Worm (Caenorhabditis elegans) whole organism, L2 larva: Measurements from ENCODE around the gene nlp-55.
A peak's percentile ranks its signal among the peaks of the same experiment; 100 is the strongest.

Experiments
- C34F6.9 ChIP-seq: fragments of 150-350 bp; optimal IDR thresholded peaks from 2 replicates; lab custom pipeline; 2014; ENCODE audit warnings: missing biosample characterization, missing genetic modification characterization
- R02D3.7 ChIP-seq: fragments of 150-350 bp; optimal IDR thresholded peaks from 2 replicates; lab custom pipeline; 2014; ENCODE audit warnings: missing biosample characterization, missing genetic modification characterization
- ZK546.5 ChIP-seq: sonication (generic microtip); optimal IDR thresholded peaks from 2 replicates; lab custom pipeline; 2017; ENCODE audit warnings: missing biosample characterization, missing genetic modification characterization
- aly-2 ChIP-seq: fragments of 150-350 bp; optimal IDR thresholded peaks from 2 replicates; lab custom pipeline; 2014; ENCODE audit warnings: missing biosample characterization, missing genetic modification characterization
- ama-1 ChIP-seq: fragments of 150-350 bp; optimal IDR thresholded peaks from 2 replicates; lab custom pipeline; 2018; ENCODE audit warnings: inconsistent platforms
- blmp-1 ChIP-seq: sonication (generic microtip); optimal IDR thresholded peaks from 2 replicates; lab custom pipeline; 2017; ENCODE audit warnings: missing genetic modification characterization, mild to moderate bottlenecking, missing compliant biosample characterization, antibody characterized with exemption, moderate library complexity; ENCODE audit not compliant: insufficient read depth
- ceh-82 ChIP-seq: fragments of 150-350 bp; optimal IDR thresholded peaks from 2 replicates; lab custom pipeline; 2014; ENCODE audit warnings: missing biosample characterization, missing genetic modification characterization
- dmd-4 ChIP-seq: sonication (generic microtip); optimal IDR thresholded peaks from 2 replicates; lab custom pipeline; 2017; ENCODE audit warnings: missing biosample characterization, missing genetic modification characterization
- egl-27 ChIP-seq: sonication (generic microtip); optimal IDR thresholded peaks from 3 replicates; lab custom pipeline; 2017; ENCODE audit warnings: missing biosample characterization, missing genetic modification reagents, missing genetic modification characterization
- elt-1 ChIP-seq: fragments of 150-350 bp; optimal IDR thresholded peaks from 2 replicates; lab custom pipeline; 2014; ENCODE audit warnings: missing biosample characterization, missing genetic modification characterization
- elt-3 ChIP-seq: sonication (generic microtip); optimal IDR thresholded peaks from 2 replicates; lab custom pipeline; 2017; ENCODE audit warnings: missing biosample characterization, missing genetic modification characterization
- fos-1 ChIP-seq: fragments of 150-350 bp; optimal IDR thresholded peaks from 2 replicates; lab custom pipeline; 2014; ENCODE audit warnings: missing biosample characterization, missing genetic modification characterization
- gmeb-1 ChIP-seq: fragments of 150-350 bp; optimal IDR thresholded peaks from 2 replicates; lab custom pipeline; 2014; ENCODE audit warnings: missing biosample characterization, missing genetic modification characterization
- lin-11 ChIP-seq: fragments of 150-350 bp; sonication (generic microtip); optimal IDR thresholded peaks from 2 replicates; lab custom pipeline; 2014; ENCODE audit warnings: missing biosample characterization, missing genetic modification characterization, inconsistent platforms, mixed read lengths
- lin-13 ChIP-seq: fragments of 150-350 bp; optimal IDR thresholded peaks from 2 replicates; lab custom pipeline; 2014; ENCODE audit warnings: missing biosample characterization, missing genetic modification reagents, missing genetic modification characterization
- lin-39 ChIP-seq: fragments of 150-350 bp; optimal IDR thresholded peaks from 2 replicates; lab custom pipeline; 2014; ENCODE audit warnings: missing biosample characterization, missing genetic modification reagents, missing genetic modification characterization
- lsy-2 ChIP-seq, 2 experiments: fragments of 150-350 bp in 1 of 2; sonication (generic microtip) in 1 of 2; optimal IDR thresholded peaks; 2 replicates each; lab custom pipeline; 2014 to 2017; ENCODE audit warnings: missing biosample characterization in 2 of 2, missing genetic modification characterization in 2 of 2
- mab-5 ChIP-seq: fragments of 150-350 bp; optimal IDR thresholded peaks from 2 replicates; lab custom pipeline; 2014; ENCODE audit warnings: missing biosample characterization, missing genetic modification characterization
- mdl-1 ChIP-seq, 2 experiments: fragments of 150-350 bp in 1 of 2; sonication (generic microtip) in 1 of 2; optimal IDR thresholded peaks; 2 replicates each; lab custom pipeline; 2017; ENCODE audit warnings: missing biosample characterization in 2 of 2, missing genetic modification characterization in 2 of 2
- nhr-11 ChIP-seq: fragments of 150-350 bp; optimal IDR thresholded peaks from 2 replicates; lab custom pipeline; 2014; ENCODE audit warnings: missing biosample characterization, missing genetic modification characterization
- nhr-12 ChIP-seq: fragments of 150-350 bp; optimal IDR thresholded peaks from 2 replicates; lab custom pipeline; 2014; ENCODE audit warnings: missing biosample characterization, missing genetic modification characterization
- nhr-129 ChIP-seq: fragments of 150-350 bp; optimal IDR thresholded peaks from 2 replicates; lab custom pipeline; 2014; ENCODE audit warnings: missing biosample characterization, missing genetic modification characterization
- nhr-21 ChIP-seq: fragments of 150-350 bp; optimal IDR thresholded peaks from 2 replicates; lab custom pipeline; 2014; ENCODE audit warnings: missing biosample characterization, missing genetic modification characterization
- nhr-23 ChIP-seq: fragments of 150-350 bp; optimal IDR thresholded peaks from 2 replicates; lab custom pipeline; 2014; ENCODE audit warnings: missing biosample characterization, missing genetic modification reagents, missing genetic modification characterization
- nhr-237 ChIP-seq: fragments of 150-350 bp; optimal IDR thresholded peaks from 2 replicates; lab custom pipeline; 2014; ENCODE audit warnings: missing biosample characterization, missing genetic modification characterization
- nhr-6 ChIP-seq: fragments of 150-350 bp; optimal IDR thresholded peaks from 2 replicates; lab custom pipeline; 2014; ENCODE audit warnings: missing biosample characterization, missing genetic modification characterization
- nhr-77 ChIP-seq: fragments of 150-350 bp; optimal IDR thresholded peaks from 2 replicates; lab custom pipeline; 2014; ENCODE audit warnings: missing biosample characterization, missing genetic modification characterization
- peb-1 ChIP-seq: fragments of 150-350 bp; optimal IDR thresholded peaks from 2 replicates; lab custom pipeline; 2014; ENCODE audit warnings: missing biosample characterization, missing genetic modification characterization
- snpc-4 ChIP-seq: fragments of 150-350 bp; optimal IDR thresholded peaks from 2 replicates; lab custom pipeline; 2014; ENCODE audit warnings: missing biosample characterization, missing genetic modification characterization
- zag-1 ChIP-seq: fragments of 150-350 bp; optimal IDR thresholded peaks from 2 replicates; lab custom pipeline; 2014; ENCODE audit warnings: missing biosample characterization, missing genetic modification characterization
- ztf-1 ChIP-seq: fragments of 200-800 bp; sonication (Bioruptor generic); conservative IDR thresholded peaks from 2 replicates; pipeline ENCODE4 v1.3.6; 2022; ENCODE audit warnings: missing genetic modification characterization, missing compliant biosample characterization
- ztf-11 ChIP-seq: sonication (generic microtip); optimal IDR thresholded peaks from 2 replicates; lab custom pipeline; 2017; ENCODE audit warnings: missing biosample characterization, missing genetic modification characterization

nlp-55 gene

ce11 chrII:8285837-8286236 lies 9.4 kb downstream of the nlp-55 start:
- TF ChIP-seq ama-1: peak; percentile 42

DNA sequence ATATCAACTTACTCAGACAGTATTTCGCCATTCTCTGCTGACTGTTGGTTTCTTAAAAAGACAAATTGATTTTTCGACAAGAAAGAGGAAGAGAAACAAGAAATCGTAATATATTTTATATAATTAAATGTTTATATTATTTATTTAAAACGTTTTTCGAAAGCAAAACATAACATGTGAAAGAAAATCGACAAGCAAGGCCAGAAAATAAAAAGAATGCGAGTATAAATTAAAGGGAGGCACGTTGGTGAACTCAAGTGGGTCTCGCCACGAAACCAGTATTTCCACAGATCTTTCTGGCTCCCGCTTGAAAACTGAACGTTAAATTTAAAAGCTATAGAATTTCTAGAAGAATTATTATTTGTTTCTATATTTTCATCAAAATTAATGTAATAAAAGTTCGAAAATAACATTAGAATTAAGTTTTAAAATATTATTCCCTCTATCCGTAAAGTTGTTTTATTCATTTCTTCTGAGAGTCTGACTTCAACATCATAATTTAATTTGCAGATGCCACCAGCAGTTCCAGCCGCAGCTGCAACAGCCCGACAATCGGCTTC lies 12.0 kb downstream of the nlp-55 start, which contains the start of the genes nst-1 and cct-4:
TSS of gene nst-1 (minus strand) at position 51 of the 560 bp plus-strand sequence.
TSS of gene cct-4 (plus strand) at position 510 of the 560 bp plus-strand sequence.
- peak; percentile 6 for TF ChIP-seq lin-13 (GFP tag; lab: Kevin White, UChicago)
- TF ChIP-seq lsy-2 (tag; optimal IDR thresholded peaks at IDR 0.05; lab: Kevin White, UChicago): peak in 1 of 2 experiments; percentile 73
- TF ChIP-seq snpc-4 (tag; lab: Kevin White, UChicago): no peak
- TF ChIP-seq gmeb-1 (tag; lab: Kevin White, UChicago): peak; percentile 0
- peak; percentile 54 for TF ChIP-seq C34F6.9
- TF ChIP-seq, all 48 proteins: peak for 4

DNA sequence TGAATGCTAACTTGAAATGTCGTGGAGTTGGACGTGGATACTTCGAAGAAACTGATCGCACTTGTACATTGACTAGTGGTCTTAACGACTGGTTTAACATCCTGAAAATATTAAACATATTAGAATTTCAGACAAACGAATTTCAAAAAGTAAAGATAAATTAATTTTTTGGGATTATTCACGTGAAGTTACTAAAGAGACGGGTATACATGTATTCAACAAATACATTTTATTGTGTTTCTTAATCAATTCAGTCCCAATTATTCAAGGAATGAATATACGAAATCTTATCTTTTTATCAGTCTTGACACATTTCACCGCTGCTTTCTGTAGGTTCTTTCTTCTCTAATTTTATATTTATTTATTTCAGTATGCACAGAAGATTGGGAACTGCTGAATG lies 16.8 kb downstream of the nlp-55 start, which contains the start of the genes mrpl-10 and clec-142:
TSS of gene mrpl-10 (minus strand) at position 101 of the 400 bp plus-strand sequence.
TSS of gene clec-142 (plus strand) at position 264 of the 400 bp plus-strand sequence.
- TF ChIP-seq lin-11 (tag; lab: Kevin White, UChicago) (no peak), nhr-21 (no peak), elt-1 (no peak), aly-2 (tag; lab: Kevin White, UChicago) (no peak), ztf-11 (tag; lab: Kevin White, UChicago) (no peak), R02D3.7 (tag; lab: Kevin White, UChicago) (no peak), egl-27 (tag; lab: Kevin White, UChicago) (no peak), peb-1 (no peak), elt-3 (no peak), snpc-4 (tag; lab: Kevin White, UChicago) (no peak), ztf-1 (GFP tag; lab: Robert Waterston, UW) (no peak), nhr-77 (tag; lab: Kevin White, UChicago) (no peak), nhr-11 (tag; lab: Kevin White, UChicago) (no peak)

- TF ChIP-seq C34F6.9 (no peak), nhr-129 (tag; lab: Kevin White, UChicago) (peak; percentile 13), egl-27 (tag; lab: Kevin White, UChicago) (no peak), peb-1 (no peak), R02D3.7 (tag; lab: Kevin White, UChicago) (peak; percentile 85), mab-5 (tag; lab: Kevin White, UChicago) (no peak), gmeb-1 (tag; lab: Kevin White, UChicago) (peak; percentile 89), nhr-77 (tag; lab: Kevin White, UChicago) (no peak), lsy-2 (tag; optimal IDR thresholded peaks at IDR 0.05; lab: Kevin White, UChicago) (peak; percentile 59 to 83)
Observed at ce11 chrII:8276057-8276456, 19.1 kb downstream of the nlp-55 start, which contains the start of the genes gei-14 and slc-25A32. gei-14 (minus strand) TSS chrII:8276231. slc-25A32 (plus strand) TSS chrII:8276298.

- TF ChIP-seq lin-13 (GFP tag; lab: Kevin White, UChicago) (no peak), ama-1 (no peak)
Observed at ce11 chrII:8273060-8273459, 22.1 kb downstream of the nlp-55 start.

DNA sequence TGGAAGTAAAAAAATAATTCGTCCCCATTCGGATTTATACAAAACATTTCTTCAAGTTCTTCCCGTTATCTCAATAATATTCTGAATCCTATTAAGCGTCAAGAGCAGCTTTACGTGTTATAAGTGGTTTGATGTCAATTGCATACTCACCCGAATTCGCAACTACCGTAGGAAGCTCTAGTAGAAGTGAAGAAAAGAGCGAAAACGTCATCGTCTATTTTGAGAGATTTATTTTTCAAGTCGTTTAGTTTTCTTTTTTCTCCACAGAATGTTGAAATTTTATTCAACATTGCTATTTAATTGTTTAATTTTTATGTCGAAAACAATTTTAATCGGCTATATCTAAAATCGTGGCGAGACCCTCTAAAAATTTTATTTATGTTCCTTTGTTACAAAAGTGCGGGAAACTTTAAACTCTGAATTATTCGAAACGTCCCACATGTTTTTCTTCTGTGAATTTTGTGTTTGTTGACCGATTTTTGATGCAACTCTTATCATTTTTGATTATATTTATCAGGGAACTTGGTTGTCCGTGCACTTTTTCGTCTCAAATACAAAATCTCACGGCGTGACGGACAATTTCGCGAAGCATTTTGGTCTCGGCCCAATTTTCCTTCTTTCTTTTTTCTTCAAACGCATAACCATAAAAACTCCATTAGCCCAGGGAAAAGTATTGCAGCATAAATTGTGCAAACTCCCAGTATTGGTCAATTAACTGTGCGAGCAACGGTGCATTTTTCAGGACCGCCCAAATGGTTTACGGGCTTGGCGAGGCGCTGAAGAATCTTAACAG lies 25.1 kb downstream of the nlp-55 start, which contains the start of gene tdc-1:
TSS of gene tdc-1 (plus strand) at position 743 of the 793 bp plus-strand sequence.
- TF ChIP-seq nhr-6 (tag; lab: Kevin White, UChicago) (no peak), nhr-77 (tag; lab: Kevin White, UChicago) (no peak), blmp-1 (tag; lab: Kevin White, UChicago) (no peak), ztf-11 (tag; lab: Kevin White, UChicago) (no peak), nhr-23 (tag; lab: Kevin White, UChicago) (no peak)
- TF ChIP-seq, all 48 proteins: peak for 0

ce11 chrII:8269351-8269750 lies 25.8 kb downstream of the nlp-55 start, which contains the start of gene K01C8.2:
K01C8.2 (minus strand) TSS chrII:8269451.
- no peak for TF ChIP-seq zag-1
- no peak for TF ChIP-seq ceh-82
- no peak for TF ChIP-seq nhr-12 (tag; lab: Kevin White, UChicago)
- TF ChIP-seq peb-1: no peak
- no peak for TF ChIP-seq lin-39 (tag; lab: Kevin White, UChicago)
- no peak for TF ChIP-seq dmd-4 (tag; lab: Kevin White, UChicago)
- TF ChIP-seq snpc-4 (tag; lab: Kevin White, UChicago): no peak
- TF ChIP-seq fos-1 (tag; lab: Kevin White, UChicago): no peak
- no peak for TF ChIP-seq mdl-1 (tag; optimal IDR thresholded peaks at IDR 0.05; lab: Kevin White, UChicago)
- TF ChIP-seq nhr-21: no peak
- no peak for TF ChIP-seq ZK546.5
- TF ChIP-seq nhr-237 (tag; lab: Kevin White, UChicago): no peak
- TF ChIP-seq aly-2 (tag; lab: Kevin White, UChicago): no peak
- no peak for TF ChIP-seq nhr-77 (tag; lab: Kevin White, UChicago)
